Worm (Caenorhabditis elegans) whole organism, early embryonic: ENCODE data around the gene gur-5.

ENCODE experiments used
- B0310.2 ChIP-seq: sonication (generic microtip); optimal IDR thresholded peaks from 2 replicates; lab custom pipeline; 2016; ENCODE audit warnings: mild to moderate bottlenecking, missing genetic modification characterization, missing compliant biosample characterization
- F13C5.2 ChIP-seq: sonication (generic microtip); optimal IDR thresholded peaks from 2 replicates; lab custom pipeline; 2017; ENCODE audit warnings: mild to moderate bottlenecking, missing genetic modification characterization, inconsistent platforms, missing compliant biosample characterization
- aly-1 ChIP-seq: sonication (generic microtip); optimal IDR thresholded peaks from 2 replicates; lab custom pipeline; 2016; ENCODE audit warnings: missing genetic modification characterization, missing compliant biosample characterization
- ama-1 ChIP-seq: fragments of 150-350 bp; optimal IDR thresholded peaks from 2 replicates; lab custom pipeline; 2014
- ceh-13 ChIP-seq: fragments of 200-800 bp; sonication (Bioruptor generic); optimal IDR thresholded peaks from 2 replicates; lab custom pipeline; 2018; ENCODE audit warnings: mild to moderate bottlenecking, missing genetic modification characterization, missing compliant biosample characterization
- ceh-36 ChIP-seq: sonication (generic microtip); optimal IDR thresholded peaks from 2 replicates; lab custom pipeline; 2016; ENCODE audit warnings: missing genetic modification characterization, inconsistent platforms, missing compliant biosample characterization
- ets-7 ChIP-seq: sonication (generic microtip); optimal IDR thresholded peaks from 2 replicates; lab custom pipeline; 2016; ENCODE audit warnings: missing genotype, missing genetic modification characterization, missing compliant biosample characterization
- flt-1 ChIP-seq: fragments of 200-800 bp; sonication (Bioruptor generic); IDR thresholded peaks from 2 replicates; pipeline ENCODE4 v1.3.6; 2022; ENCODE audit warnings: missing genetic modification characterization, missing compliant biosample characterization
- hmbx-1 ChIP-seq: sonication (generic microtip); optimal IDR thresholded peaks from 2 replicates; lab custom pipeline; 2016; ENCODE audit warnings: mild to moderate bottlenecking, missing genetic modification characterization, missing compliant biosample characterization
- hmg-4 ChIP-seq: fragments of 200-800 bp; sonication (Bioruptor generic); optimal IDR thresholded peaks from 2 replicates; lab custom pipeline; 2018; ENCODE audit warnings: mild to moderate bottlenecking, missing genetic modification characterization, missing compliant biosample characterization
- hnd-1 ChIP-seq: sonication (generic microtip); optimal IDR thresholded peaks from 2 replicates; lab custom pipeline; 2016; ENCODE audit warnings: missing genetic modification characterization, missing compliant biosample characterization
- pes-1 ChIP-seq: fragments of 200-800 bp; sonication (Bioruptor generic); IDR thresholded peaks from 2 replicates; pipeline ENCODE4 v1.3.6; 2022; ENCODE audit warnings: missing genetic modification reagents, missing genetic modification characterization, missing compliant biosample characterization
- scrt-1 ChIP-seq: fragments of 200-800 bp; sonication (Bioruptor generic); IDR thresholded peaks from 2 replicates; pipeline ENCODE4 v1.3.6; 2022; ENCODE audit warnings: missing genetic modification characterization, missing compliant biosample characterization
- sea-1 ChIP-seq: fragments of 200-800 bp; sonication (Bioruptor generic); conservative IDR thresholded peaks from 2 replicates; pipeline ENCODE4 v1.3.6; 2022; ENCODE audit warnings: missing genetic modification characterization, missing compliant biosample characterization
- tbx-11 ChIP-seq: fragments of 200-800 bp; sonication (Bioruptor generic); IDR thresholded peaks from 2 replicates; pipeline ENCODE4 v1.3.6; 2022; ENCODE audit warnings: missing genetic modification characterization, missing compliant biosample characterization
- tbx-37 ChIP-seq: fragments of 200-800 bp; sonication (Bioruptor generic); conservative IDR thresholded peaks from 2 replicates; pipeline ENCODE4 v1.3.6; 2022; ENCODE audit warnings: missing genetic modification reagents, missing genetic modification characterization, missing compliant biosample characterization
- tra-4 ChIP-seq: sonication (generic microtip); optimal IDR thresholded peaks from 2 replicates; lab custom pipeline; 2017; ENCODE audit warnings: missing genetic modification characterization, missing compliant biosample characterization

The gur-5 gene

ce11 chrII:5285029-5285428, at the start of gene gur-5:
TSS of gene gur-5 (plus strand) at chrII:5285329.
- TF ChIP-seq scrt-1 (no peak), hnd-1 (tag; lab: Kevin White, UChicago) (no peak), tra-4 (no peak)

ce11 chrII:5235758-5236157, 49.4 kb upstream of the gur-5 start, which contains the start of gene pho-1:
TSS of gene pho-1 (minus strand) at chrII:5235846.
- TF ChIP-seq ceh-13 (GFP tag; lab: Kevin White, UChicago) (no peak), pes-1 (GFP tag; lab: Robert Waterston, UW) (no peak), F13C5.2 (tag; lab: Kevin White, UChicago) (no peak), hnd-1 (tag; lab: Kevin White, UChicago) (no peak), tbx-37 (GFP tag; lab: Robert Waterston, UW) (no peak), flt-1 (GFP tag; lab: Robert Waterston, UW) (no peak), ceh-36 (tag; lab: Kevin White, UChicago) (no peak), aly-1 (tag; lab: Kevin White, UChicago) (no peak), ets-7 (tag; lab: Kevin White, UChicago) (no peak), hmg-4 (no peak), tbx-11 (no peak), B0310.2 (tag; lab: Kevin White, UChicago) (no peak), tra-4 (no peak), scrt-1 (no peak), sea-1 (GFP tag; lab: Robert Waterston, UW) (no peak), ama-1 (lab: Kevin White, UChicago) (no peak), hmbx-1 (no peak)

ce11 chrII:5237699-5238098, 47.4 kb upstream of the gur-5 start:
- no peak for TF ChIP-seq ceh-36 (tag; lab: Kevin White, UChicago)
- TF ChIP-seq ets-7 (tag; lab: Kevin White, UChicago): no peak
- no peak for TF ChIP-seq hmg-4
- no peak for TF ChIP-seq F13C5.2 (tag; lab: Kevin White, UChicago)
- no peak for TF ChIP-seq B0310.2 (tag; lab: Kevin White, UChicago)
- TF ChIP-seq ama-1 (lab: Kevin White, UChicago): no peak
- no peak for TF ChIP-seq tbx-37 (GFP tag; lab: Robert Waterston, UW)
- no peak for TF ChIP-seq aly-1 (tag; lab: Kevin White, UChicago)
- TF ChIP-seq pes-1 (GFP tag; lab: Robert Waterston, UW): no peak
- TF ChIP-seq hnd-1 (tag; lab: Kevin White, UChicago): no peak
- no peak for TF ChIP-seq tra-4
- TF ChIP-seq sea-1 (GFP tag; lab: Robert Waterston, UW): no peak
- TF ChIP-seq hmbx-1: no peak
- 0 out of 2 replicates have a peak, but pooled peaks have one; percentile 43 for TF ChIP-seq tbx-11
- TF ChIP-seq ceh-13 (GFP tag; lab: Kevin White, UChicago): no peak
- TF ChIP-seq flt-1 (GFP tag; lab: Robert Waterston, UW): 0 out of 2 replicates have a peak, but pooled peaks have one; percentile 10
- TF ChIP-seq scrt-1: peak; percentile 61; the same call in 1 of the 2 replicates

ce11 chrII:5238366-5238765, 46.8 kb upstream of the gur-5 start, which contains the start of gene pho-4:
TSS of gene pho-4 (minus strand) at chrII:5238466.
- TF ChIP-seq scrt-1: no peak
- TF ChIP-seq ceh-36 (tag; lab: Kevin White, UChicago): no peak
- no peak for TF ChIP-seq sea-1 (GFP tag; lab: Robert Waterston, UW)
- no peak for TF ChIP-seq hnd-1 (tag; lab: Kevin White, UChicago)

ce11 chrII:5241560-5241959, 43.6 kb upstream of the gur-5 start, which contains the start of gene T16D1.1:
TSS of gene T16D1.1 (minus strand) at chrII:5241660.
- TF ChIP-seq ets-7 (tag; lab: Kevin White, UChicago): no peak
- TF ChIP-seq scrt-1: no peak
- no peak for TF ChIP-seq B0310.2 (tag; lab: Kevin White, UChicago)
- no peak for TF ChIP-seq tra-4
- TF ChIP-seq tbx-37 (GFP tag; lab: Robert Waterston, UW): no peak
- TF ChIP-seq F13C5.2 (tag; lab: Kevin White, UChicago): no peak
- TF ChIP-seq hmg-4: no peak
- TF ChIP-seq aly-1 (tag; lab: Kevin White, UChicago): no peak
- no peak for TF ChIP-seq pes-1 (GFP tag; lab: Robert Waterston, UW)
- TF ChIP-seq hnd-1 (tag; lab: Kevin White, UChicago): no peak
- no peak for TF ChIP-seq flt-1 (GFP tag; lab: Robert Waterston, UW)
- TF ChIP-seq tbx-11: no peak
- TF ChIP-seq sea-1 (GFP tag; lab: Robert Waterston, UW): no peak
- TF ChIP-seq hmbx-1: no peak
- TF ChIP-seq ama-1 (lab: Kevin White, UChicago): no peak
- TF ChIP-seq ceh-36 (tag; lab: Kevin White, UChicago): no peak
- TF ChIP-seq ceh-13 (GFP tag; lab: Kevin White, UChicago): no peak

- TF ChIP-seq ama-1 (lab: Kevin White, UChicago) (no peak), sea-1 (GFP tag; lab: Robert Waterston, UW) (no peak), hnd-1 (tag; lab: Kevin White, UChicago) (no peak), tbx-11 (no peak), F13C5.2 (tag; lab: Kevin White, UChicago) (no peak), flt-1 (GFP tag; lab: Robert Waterston, UW) (no peak), hmg-4 (no peak), aly-1 (tag; lab: Kevin White, UChicago) (no peak), ceh-13 (GFP tag; lab: Kevin White, UChicago) (no peak), tra-4 (no peak), hmbx-1 (no peak), tbx-37 (GFP tag; lab: Robert Waterston, UW) (no peak), ceh-36 (tag; lab: Kevin White, UChicago) (no peak), pes-1 (GFP tag; lab: Robert Waterston, UW) (no peak)
Measured at ce11 chrII:5246791-5247361, 38.3 kb upstream of the gur-5 start, which contains the start of gene ptr-6. TSS of gene ptr-6 (minus strand) at chrII:5246837.

ce11 chrII:5255435-5255834, 29.7 kb upstream of the gur-5 start, which contains the start of gene frpr-4:
TSS of gene frpr-4 (minus strand) at chrII:5255535.
- TF ChIP-seq hmg-4 (no peak), scrt-1 (no peak), aly-1 (tag; lab: Kevin White, UChicago) (no peak), tbx-11 (no peak), ceh-13 (GFP tag; lab: Kevin White, UChicago) (no peak)
